Worm (Caenorhabditis elegans) whole organism, L4 larva: ENCODE measurements around the gene prcc-1.

ENCODE experiments used
- ceh-20 ChIP-seq: fragments of 200-800 bp; sonication (Bioruptor generic); IDR thresholded peaks from 2 replicates; pipeline ENCODE4 v1.3.6; 2022; ENCODE audit warnings: missing genetic modification reagents, missing genetic modification characterization, missing compliant biosample characterization
- daf-12 ChIP-seq: fragments of 150-350 bp; optimal IDR thresholded peaks from 2 replicates; lab custom pipeline; 2014; ENCODE audit warnings: missing biosample characterization, missing genetic modification reagents, missing genetic modification characterization
- fkh-10 ChIP-seq: fragments of 150-350 bp; optimal IDR thresholded peaks from 2 replicates; lab custom pipeline; 2014; ENCODE audit warnings: missing biosample characterization, missing genetic modification reagents, missing genetic modification characterization
- lin-13 ChIP-seq: fragments of 150-350 bp; optimal IDR thresholded peaks from 2 replicates; lab custom pipeline; 2014; ENCODE audit warnings: missing biosample characterization, missing genetic modification reagents, missing genetic modification characterization
- mdt-29 ChIP-seq: fragments of 200-800 bp; sonication (Bioruptor generic); IDR thresholded peaks from 2 replicates; pipeline ENCODE4 v1.3.6; 2022; ENCODE audit warnings: missing genetic modification reagents, missing genetic modification characterization, missing compliant biosample characterization
- mes-2 ChIP-seq: sonication (generic microtip); optimal IDR thresholded peaks from 2 replicates; lab custom pipeline; 2016; ENCODE audit warnings: missing genotype, mild to moderate bottlenecking, missing genetic modification characterization, missing compliant biosample characterization; ENCODE audit not compliant: poor library complexity, severe bottlenecking
- unc-130 ChIP-seq: sonication (generic microtip); optimal IDR thresholded peaks from 2 replicates; lab custom pipeline; 2016; ENCODE audit warnings: missing genetic modification reagents, missing genetic modification characterization, missing compliant biosample characterization
- zag-1 ChIP-seq: fragments of 150-350 bp; optimal IDR thresholded peaks from 2 replicates; lab custom pipeline; 2014; ENCODE audit warnings: missing biosample characterization, missing genetic modification characterization

ce11 chrIV:13067200-13067599, 26.4 kb downstream of the prcc-1 start, which contains the start of gene col-131:
- TF ChIP-seq daf-12 (tag; lab: Kevin White, UChicago), result no peak
- no peak for TF ChIP-seq fkh-10 (GFP tag; lab: Kevin White, UChicago)
- TF ChIP-seq mdt-29 (GFP tag; lab: Robert Waterston, UW), result no peak
- TF ChIP-seq ceh-20 (GFP tag; lab: Robert Waterston, UW), result no peak
- TF ChIP-seq lin-13 (GFP tag; lab: Kevin White, UChicago), result no peak
- no peak for TF ChIP-seq mes-2 (tag; lab: Kevin White, UChicago)
- TF ChIP-seq unc-130 (GFP tag; lab: Kevin White, UChicago), result no peak
- TF ChIP-seq zag-1 (tag; lab: Kevin White, UChicago), result no peak
